Fruit fly (Drosophila melanogaster) whole organism, prepupa: ENCODE measurements around the gene CG2875.

Experiments
- Blimp-1 ChIP-seq: fragments of 200-800 bp; sonication (Bioruptor generic); optimal IDR thresholded peaks from 3 replicates; lab custom pipeline; 2017; ENCODE audit warnings: missing biosample characterization, missing genetic modification characterization, mild to moderate bottlenecking, moderate library complexity, missing genetic modification reagents
- CG10631 ChIP-seq: fragments of 200-800 bp; sonication (Bioruptor generic); optimal IDR thresholded peaks from 2 replicates; lab custom pipeline; 2016; ENCODE audit warnings: missing biosample characterization, missing genetic modification characterization
- CG10669 ChIP-seq: fragments of 200-800 bp; sonication (Bioruptor generic); optimal IDR thresholded peaks from 3 replicates; lab custom pipeline; 2018; ENCODE audit warnings: missing biosample characterization, mild to moderate bottlenecking, missing genetic modification characterization, moderate library complexity
- CG11294 ChIP-seq: fragments of 200-800 bp; sonication (Bioruptor generic); IDR thresholded peaks from 2 replicates; pipeline ENCODE4 v1.3.6; 2022; ENCODE audit warnings: missing biosample characterization, missing genetic modification characterization
- CG11762 ChIP-seq: fragments of 200-800 bp; sonication (Bioruptor generic); optimal IDR thresholded peaks from 3 replicates; lab custom pipeline; 2016; ENCODE audit warnings: missing biosample characterization, missing genetic modification characterization; ENCODE audit not compliant: insufficient read depth
- CG11902 ChIP-seq: fragments of 200-800 bp; sonication (Bioruptor generic); optimal IDR thresholded peaks from 3 replicates; lab custom pipeline; 2016; ENCODE audit warnings: missing biosample characterization, missing genetic modification characterization
- CG15336 ChIP-seq: fragments of 200-800 bp; sonication (Bioruptor generic); IDR thresholded peaks from 2 replicates; pipeline ENCODE4 v1.3.6; 2022; ENCODE audit warnings: missing biosample characterization, missing genetic modification characterization
- CG1621 ChIP-seq: fragments of 200-800 bp; sonication (Bioruptor generic); optimal IDR thresholded peaks from 3 replicates; lab custom pipeline; 2018; ENCODE audit warnings: missing biosample characterization, mild to moderate bottlenecking, missing genetic modification characterization
- CG3032 ChIP-seq: fragments of 200-800 bp; optimal IDR thresholded peaks from 2 replicates; lab custom pipeline; 2019; ENCODE audit warnings: missing biosample characterization, mild to moderate bottlenecking, missing genetic modification characterization, moderate library complexity
- CG31627 ChIP-seq: fragments of 200-800 bp; sonication (Bioruptor generic); optimal IDR thresholded peaks from 3 replicates; lab custom pipeline; 2016; ENCODE audit warnings: missing biosample characterization, missing genetic modification characterization
- CG32006 ChIP-seq: fragments of 200-800 bp; sonication (Bioruptor generic); optimal IDR thresholded peaks from 3 replicates; lab custom pipeline; 2017; ENCODE audit warnings: missing biosample characterization, mild to moderate bottlenecking, missing genetic modification characterization
- CG34406 ChIP-seq: fragments of 200-800 bp; sonication (Bioruptor generic); optimal IDR thresholded peaks from 3 replicates; lab custom pipeline; 2016; ENCODE audit warnings: missing biosample characterization, missing genetic modification characterization
- CG3919 ChIP-seq: fragments of 200-800 bp; sonication (Bioruptor generic); optimal IDR thresholded peaks from 3 replicates; lab custom pipeline; 2016; ENCODE audit warnings: missing biosample characterization, missing genetic modification characterization
- CG6163 ChIP-seq: fragments of 200-800 bp; sonication (Bioruptor generic); IDR thresholded peaks from 3 replicates; pipeline ENCODE4 v1.3.6; 2022; ENCODE audit warnings: missing biosample characterization, missing genetic modification characterization
- CG6276 ChIP-seq: fragments of 200-800 bp; sonication (Bioruptor generic); optimal IDR thresholded peaks from 2 replicates; lab custom pipeline; 2017; ENCODE audit warnings: missing biosample characterization, mild to moderate bottlenecking, missing genetic modification characterization
- CG6854 ChIP-seq: fragments of 200-800 bp; sonication (Bioruptor generic); optimal IDR thresholded peaks from 2 replicates; lab custom pipeline; 2017; ENCODE audit warnings: missing biosample characterization, mild to moderate bottlenecking, missing genetic modification characterization
- CG7368 ChIP-seq: fragments of 200-800 bp; sonication (Bioruptor generic); optimal IDR thresholded peaks from 3 replicates; lab custom pipeline; 2016; ENCODE audit warnings: missing biosample characterization, missing genetic modification characterization
- CG8319 ChIP-seq: fragments of 200-800 bp; sonication (Bioruptor generic); optimal IDR thresholded peaks from 3 replicates; lab custom pipeline; 2016; ENCODE audit warnings: missing biosample characterization, missing genetic modification characterization
- CG8632 ChIP-seq: fragments of 200-800 bp; sonication (Bioruptor generic); optimal IDR thresholded peaks from 3 replicates; lab custom pipeline; 2016; ENCODE audit warnings: missing biosample characterization, missing genetic modification characterization
- CG9139 ChIP-seq: fragments of 200-800 bp; sonication (Bioruptor generic); optimal IDR thresholded peaks from 3 replicates; lab custom pipeline; 2017; ENCODE audit warnings: missing biosample characterization, mild to moderate bottlenecking, missing genetic modification characterization
- Eip78C ChIP-seq: fragments of 200-800 bp; sonication (Bioruptor generic); peaks from one replicate; lab custom pipeline; 2016; ENCODE audit warnings: missing biosample characterization, missing genetic modification characterization
- Ets21C ChIP-seq: fragments of 200-800 bp; sonication (Bioruptor generic); optimal IDR thresholded peaks from 3 replicates; lab custom pipeline; 2016; ENCODE audit warnings: missing biosample characterization, missing genetic modification characterization
- Ets96B ChIP-seq: fragments of 200-800 bp; optimal IDR thresholded peaks from 2 replicates; lab custom pipeline; 2019; ENCODE audit warnings: missing biosample characterization, mild to moderate bottlenecking, missing genetic modification characterization, moderate library complexity
- Hr38 ChIP-seq: sonication (Bioruptor generic); optimal IDR thresholded peaks from 2 replicates; lab custom pipeline; 2016; ENCODE audit warnings: missing biosample characterization, missing genetic modification characterization
- Hr4 ChIP-seq: fragments of 200-800 bp; sonication (Bioruptor generic); optimal IDR thresholded peaks from 3 replicates; lab custom pipeline; 2016; ENCODE audit warnings: missing biosample characterization, missing genetic modification characterization
- Lpt ChIP-seq: fragments of 200-800 bp; sonication (Bioruptor generic); optimal IDR thresholded peaks from 3 replicates; lab custom pipeline; 2016; ENCODE audit warnings: missing biosample characterization, missing genetic modification characterization
- Met ChIP-seq: fragments of 200-800 bp; sonication (Bioruptor generic); optimal IDR thresholded peaks from 3 replicates; lab custom pipeline; 2016; ENCODE audit warnings: missing biosample characterization, missing genetic modification characterization
- Smox ChIP-seq: fragments of 200-800 bp; sonication (Bioruptor generic); optimal IDR thresholded peaks from 3 replicates; lab custom pipeline; 2016; ENCODE audit warnings: missing biosample characterization, missing genetic modification characterization
- Sox102F ChIP-seq: fragments of 200-800 bp; sonication (Bioruptor generic); optimal IDR thresholded peaks from 2 replicates; lab custom pipeline; 2016; ENCODE audit warnings: missing biosample characterization, mild to moderate bottlenecking, missing genetic modification characterization
- Sox14 ChIP-seq: fragments of 200-800 bp; sonication (Bioruptor generic); optimal IDR thresholded peaks from 3 replicates; lab custom pipeline; 2016; ENCODE audit warnings: missing biosample characterization, missing genetic modification characterization
- Sox15 ChIP-seq: fragments of 200-800 bp; sonication (Bioruptor generic); optimal IDR thresholded peaks from 3 replicates; lab custom pipeline; 2016; ENCODE audit warnings: missing biosample characterization, missing genetic modification characterization
- achi ChIP-seq: fragments of 200-800 bp; sonication (Bioruptor generic); optimal IDR thresholded peaks from 3 replicates; lab custom pipeline; 2016; ENCODE audit warnings: missing biosample characterization, missing genetic modification characterization
- cyc ChIP-seq: fragments of 200-800 bp; sonication (Bioruptor generic); optimal IDR thresholded peaks from 3 replicates; lab custom pipeline; 2016; ENCODE audit warnings: missing biosample characterization, missing genetic modification characterization
- eg ChIP-seq: fragments of 200-800 bp; sonication (Bioruptor generic); IDR thresholded peaks from 3 replicates; pipeline ENCODE4 v1.3.6; 2022; ENCODE audit warnings: missing biosample characterization, missing genetic modification characterization
- esn ChIP-seq: fragments of 200-800 bp; sonication (Bioruptor generic); optimal IDR thresholded peaks from 2 replicates; lab custom pipeline; 2016; ENCODE audit warnings: missing biosample characterization, mild to moderate bottlenecking, missing genetic modification characterization, moderate library complexity
- fd59A ChIP-seq: fragments of 200-800 bp; sonication (Bioruptor generic); optimal IDR thresholded peaks from 2 replicates; lab custom pipeline; 2017; ENCODE audit warnings: missing biosample characterization, mild to moderate bottlenecking, missing genetic modification characterization, missing genetic modification reagents
- fkh ChIP-seq: fragments of 200-800 bp; sonication (Bioruptor generic); optimal IDR thresholded peaks from 3 replicates; lab custom pipeline; 2017; ENCODE audit warnings: missing biosample characterization, mild to moderate bottlenecking, missing genetic modification characterization, moderate library complexity
- lz ChIP-seq: fragments of 200-800 bp; sonication (Bioruptor generic); optimal IDR thresholded peaks from 3 replicates; lab custom pipeline; 2016; ENCODE audit warnings: missing biosample characterization, missing genetic modification characterization
- net ChIP-seq: fragments of 200-800 bp; sonication (Bioruptor generic); optimal IDR thresholded peaks from 3 replicates; lab custom pipeline; 2016; ENCODE audit warnings: missing biosample characterization, missing genetic modification characterization
- pdm3 ChIP-seq: fragments of 200-800 bp; sonication (Bioruptor generic); optimal IDR thresholded peaks from 3 replicates; lab custom pipeline; 2016; ENCODE audit warnings: missing biosample characterization, missing genetic modification characterization
- salr ChIP-seq, 2 experiments: fragments of 200-800 bp; sonication (Bioruptor generic); optimal IDR thresholded peaks; 3 replicates each; lab custom pipeline; 2016 to 2018; ENCODE audit warnings: missing biosample characterization in 2 of 2, missing genetic modification characterization in 2 of 2, mild to moderate bottlenecking in 1 of 2
- spab ChIP-seq: fragments of 200-800 bp; sonication (Bioruptor generic); optimal IDR thresholded peaks from 2 replicates; lab custom pipeline; 2017; ENCODE audit warnings: missing biosample characterization, mild to moderate bottlenecking, missing genetic modification characterization, missing genetic modification reagents
- topi ChIP-seq: fragments of 200-800 bp; sonication (Bioruptor generic); optimal IDR thresholded peaks from 3 replicates; lab custom pipeline; 2016; ENCODE audit warnings: missing biosample characterization, missing genetic modification characterization

Gene CG2875

dm6 chrX:3573438-3574250 is at the start of gene CG2875:
TSS of gene CG2875 (minus strand) at chrX:3573622.
- TF ChIP-seq CG8632 (GFP tag; lab: Kevin White, UChicago) (no peak), CG10631 (GFP tag; lab: Kevin White, UChicago) (no peak), Sox15 (no peak), Smox (GFP tag; lab: Kevin White, UChicago) (no peak)

dm6 chrX:3594245-3594644 is 20.8 kb upstream of the CG2875 start:
- TF ChIP-seq Sox102F (GFP tag; lab: Kevin White, UChicago) (no peak), CG10631 (GFP tag; lab: Kevin White, UChicago) (no peak), CG11294 (no peak), fd59A (GFP tag; lab: Kevin White, UChicago) (no peak), CG8319 (GFP tag; lab: Kevin White, UChicago) (no peak), CG31627 (GFP tag; lab: Kevin White, UChicago) (no peak), Sox14 (GFP tag; lab: Kevin White, UChicago) (no peak), CG6276 (peak; percentile 9), CG7368 (GFP tag; lab: Kevin White, UChicago) (no peak), Hr4 (GFP tag; lab: Kevin White, UChicago) (peak; percentile 55), CG6854 (GFP tag; lab: Kevin White, UChicago) (no peak), Met (GFP tag; lab: Kevin White, UChicago) (no peak), Ets96B (tag; lab: Kevin White, UChicago) (peak; percentile 20), fkh (GFP tag; lab: Kevin White, UChicago) (no peak), esn (GFP tag; lab: Kevin White, UChicago) (no peak), topi (no peak), CG10669 (GFP tag; lab: Kevin White, UChicago) (peak; percentile 13), pdm3 (GFP tag; lab: Kevin White, UChicago) (no peak), CG1621 (no peak), achi (GFP tag; lab: Kevin White, UChicago) (no peak), CG11762 (GFP tag; lab: Kevin White, UChicago) (no peak), Lpt (GFP tag; lab: Kevin White, UChicago) (no peak), CG6163 (GFP tag; lab: Robert Waterston, UW) (no peak), Hr38 (GFP tag; lab: Kevin White, UChicago) (no peak), Eip78C (GFP tag; lab: Kevin White, UChicago) (peak; percentile 59), eg (GFP tag; lab: Robert Waterston, UW) (no peak), CG9139 (peak; percentile 11), CG32006 (GFP tag; lab: Kevin White, UChicago) (peak; percentile 4), spab (no peak), CG3919 (GFP tag; lab: Kevin White, UChicago) (peak; percentile 12)

- no peak for TF ChIP-seq CG3032 (tag; lab: Kevin White, UChicago)
- no peak for TF ChIP-seq lz
- TF ChIP-seq CG1621 = no peak
Measured at dm6 chrX:3586278-3586677, 12.9 kb upstream of the CG2875 start.

- TF ChIP-seq CG34406 = no peak
- no peak for TF ChIP-seq CG15336 (GFP tag; lab: Robert Waterston, UW)
- TF ChIP-seq Sox102F (GFP tag; lab: Kevin White, UChicago) = no peak
- no peak for TF ChIP-seq salr (GFP tag; optimal IDR thresholded peaks at IDR 0.05; lab: Kevin White, UChicago)
- no peak for TF ChIP-seq Blimp-1
- no peak for TF ChIP-seq Ets21C (GFP tag; lab: Kevin White, UChicago)
- TF ChIP-seq cyc (GFP tag; lab: Kevin White, UChicago) = no peak
- TF ChIP-seq net (GFP tag; lab: Kevin White, UChicago) = no peak
- TF ChIP-seq CG11902 = no peak
- no peak for TF ChIP-seq CG3919 (GFP tag; lab: Kevin White, UChicago)
Measured at dm6 chrX:3581244-3581643, 7.8 kb upstream of the CG2875 start.
